Worm (Caenorhabditis elegans) whole organism, L2 larva: Measurements from ENCODE around the gene ZK262.4.

Experiments used
- ZK546.5 ChIP-seq: sonication (generic microtip); optimal IDR thresholded peaks from 2 replicates; lab custom pipeline; 2017; ENCODE audit warnings: missing biosample characterization, missing genetic modification characterization
- ceh-16 ChIP-seq: fragments of 150-350 bp; optimal IDR thresholded peaks from 2 replicates; lab custom pipeline; 2014; ENCODE audit warnings: missing biosample characterization, missing genetic modification characterization
- lin-39 ChIP-seq: fragments of 150-350 bp; optimal IDR thresholded peaks from 2 replicates; lab custom pipeline; 2014; ENCODE audit warnings: missing biosample characterization, missing genetic modification reagents, missing genetic modification characterization
- mdl-1 ChIP-seq, 2 experiments: fragments of 150-350 bp in 1 of 2; sonication (generic microtip) in 1 of 2; optimal IDR thresholded peaks; 2 replicates each; lab custom pipeline; 2017; ENCODE audit warnings: missing biosample characterization in 2 of 2, missing genetic modification characterization in 2 of 2
- nhr-129 ChIP-seq: fragments of 150-350 bp; optimal IDR thresholded peaks from 2 replicates; lab custom pipeline; 2014; ENCODE audit warnings: missing biosample characterization, missing genetic modification characterization
- nhr-237 ChIP-seq: fragments of 150-350 bp; optimal IDR thresholded peaks from 2 replicates; lab custom pipeline; 2014; ENCODE audit warnings: missing biosample characterization, missing genetic modification characterization
- nhr-77 ChIP-seq: fragments of 150-350 bp; optimal IDR thresholded peaks from 2 replicates; lab custom pipeline; 2014; ENCODE audit warnings: missing biosample characterization, missing genetic modification characterization

- TF ChIP-seq lin-39 = no peak
- no peak for TF ChIP-seq nhr-237
- no peak for TF ChIP-seq ceh-16 (tag; lab: Kevin White, UChicago)
- no peak for TF ChIP-seq nhr-129
- no peak for TF ChIP-seq mdl-1 (tag; optimal IDR thresholded peaks at IDR 0.05; lab: Kevin White, UChicago)
- TF ChIP-seq nhr-77 (tag; lab: Kevin White, UChicago) = no peak
- no peak for TF ChIP-seq ZK546.5 (tag; lab: Kevin White, UChicago)
Measured at ce11 chrV:18431450-18431849, 7.1 kb upstream of the ZK262.4 start, which contains the start of gene srw-82.
